Fruit fly (Drosophila melanogaster) whole organism, prepupa: ENCODE data around the gene CG11037.

Source experiments
- CG34406 ChIP-seq: fragments of 200-800 bp; sonication (Bioruptor generic); optimal IDR thresholded peaks from 3 replicates; lab custom pipeline; 2016; ENCODE audit warnings: missing biosample characterization, missing genetic modification characterization
- Sox102F ChIP-seq: fragments of 200-800 bp; sonication (Bioruptor generic); optimal IDR thresholded peaks from 2 replicates; lab custom pipeline; 2016; ENCODE audit warnings: missing biosample characterization, mild to moderate bottlenecking, missing genetic modification characterization

DNA sequence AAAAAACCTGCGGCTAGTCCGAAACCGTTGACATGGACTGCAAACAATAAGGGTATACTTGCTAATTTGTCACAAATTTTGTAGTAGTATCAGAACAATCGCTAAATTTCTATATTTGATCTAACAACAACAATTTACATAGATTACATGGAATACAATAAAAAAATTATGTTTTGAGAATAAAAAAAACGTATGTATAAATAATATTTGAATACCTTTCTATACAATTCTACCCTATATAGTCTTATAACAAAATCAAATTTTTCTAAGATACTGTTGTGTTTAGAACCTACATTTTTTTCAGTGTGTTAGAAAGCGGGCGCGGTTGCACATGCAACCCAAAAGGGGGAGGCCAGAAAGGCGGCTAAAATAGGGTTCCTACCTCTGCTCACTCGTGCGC lies 22.1 kb upstream of the CG11037 start:
- peak; percentile 16 for TF ChIP-seq Sox102F (GFP tag; lab: Kevin White, UChicago)
- no peak for TF ChIP-seq CG34406 (GFP tag; lab: Kevin White, UChicago)
